Worm (Caenorhabditis elegans): ENCODE measurements around the gene nhr-10.

nhr-10 gene

DNA sequence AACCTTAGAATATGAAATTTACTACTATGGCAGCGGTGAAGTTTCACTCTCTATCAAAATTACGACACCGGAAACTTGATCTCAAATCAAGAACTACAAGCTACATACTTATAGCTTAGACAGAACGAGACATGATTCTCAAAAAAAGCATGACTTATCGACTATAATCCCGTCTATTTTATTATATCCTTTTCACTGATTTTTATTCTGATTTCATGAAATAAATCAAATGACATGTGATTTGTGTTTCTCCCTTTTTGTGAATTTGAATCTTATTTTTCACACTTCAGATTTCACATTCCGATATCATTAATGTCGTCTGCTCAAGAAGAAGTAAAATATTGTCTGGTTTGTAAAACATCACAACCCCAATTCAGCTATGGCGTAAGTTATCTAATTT lies 15.2 kb downstream of the nhr-10 start, which contains the start of gene ZK418.11:
ZK418.11 (plus strand) TSS at position 289 of the 400 bp plus-strand sequence.
- no peak for TF ChIP-seq B0035.1 (tag; optimal IDR thresholded peaks at IDR 0.05)
- no peak for TF ChIP-seq nhr-27 (tag; optimal IDR thresholded peaks at IDR 0.05)
- TF ChIP-seq K11D2.4 (GFP tag; IDR thresholded peaks at IDR 0.05): no peak
- no peak for TF ChIP-seq dox-1 (GFP tag; IDR thresholded peaks at IDR 0.05)
- no peak for TF ChIP-seq ztf-3 (GFP tag; optimal IDR thresholded peaks at IDR 0.05)
- no peak for TF ChIP-seq Y67H2A.10 (GFP tag; conservative IDR thresholded peaks at IDR 0.05)
- TF ChIP-seq hsf-1 (GFP tag; IDR thresholded peaks at IDR 0.05): no peak
- TF ChIP-seq akir-1 (GFP tag; optimal IDR thresholded peaks at IDR 0.05): no peak
- TF ChIP-seq atf-7 (tag; optimal IDR thresholded peaks at IDR 0.05): no peak
- TF ChIP-seq efl-1 (GFP tag; optimal IDR thresholded peaks at IDR 0.05): no peak

DNA sequence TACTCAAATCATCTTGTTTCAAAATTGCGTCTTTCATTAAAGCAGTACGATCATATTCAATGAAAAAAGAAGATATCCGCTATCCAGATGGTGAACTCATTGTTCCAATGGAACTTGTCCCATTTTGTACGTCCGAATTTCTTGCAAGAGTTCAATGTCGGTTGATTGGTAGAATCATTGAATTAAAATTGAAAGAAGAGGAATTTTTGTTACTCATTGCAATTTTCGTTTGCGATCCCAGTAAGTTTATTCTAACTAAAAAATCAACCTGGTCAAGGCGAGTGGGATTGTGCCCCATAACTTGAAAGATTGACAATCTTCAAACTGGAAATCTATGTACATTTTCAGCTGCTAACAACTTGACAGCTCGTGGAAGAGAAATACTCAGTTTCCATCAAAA lies 18.8 kb downstream of the nhr-10 start:
- TF ChIP-seq repo-1 (tag; optimal IDR thresholded peaks at IDR 0.05) (no peak), lin-54 (GFP tag; optimal IDR thresholded peaks at IDR 0.05) (no peak), ztf-26 (tag; optimal IDR thresholded peaks at IDR 0.05) (no peak), hlh-26 (GFP tag; conservative IDR thresholded peaks at IDR 0.05) (no peak), nfya-2 (GFP tag; IDR thresholded peaks at IDR 0.05) (no peak), madf-3 (GFP tag; IDR thresholded peaks at IDR 0.05) (no peak), lin-35 (GFP tag; optimal IDR thresholded peaks at IDR 0.05) (no peak), him-1 (tag; optimal IDR thresholded peaks at IDR 0.05) (no peak), atf-7 (tag; optimal IDR thresholded peaks at IDR 0.05) (no peak), unc-62 (GFP tag; optimal IDR thresholded peaks at IDR 0.05) (no peak), snpc-4 (GFP tag; optimal IDR thresholded peaks at IDR 0.05) (no peak), snpc-4 (tag; optimal IDR thresholded peaks at IDR 0.05) (no peak), Y79H2A.3 (GFP tag; conservative IDR thresholded peaks at IDR 0.05) (no peak), ekl-4 (GFP tag; IDR thresholded peaks at IDR 0.05) (no peak), D2030.7 (GFP tag; IDR thresholded peaks at IDR 0.05) (no peak), unc-130 (GFP tag; optimal IDR thresholded peaks at IDR 0.05) (no peak), K11D2.4 (GFP tag; IDR thresholded peaks at IDR 0.05) (no peak)

DNA sequence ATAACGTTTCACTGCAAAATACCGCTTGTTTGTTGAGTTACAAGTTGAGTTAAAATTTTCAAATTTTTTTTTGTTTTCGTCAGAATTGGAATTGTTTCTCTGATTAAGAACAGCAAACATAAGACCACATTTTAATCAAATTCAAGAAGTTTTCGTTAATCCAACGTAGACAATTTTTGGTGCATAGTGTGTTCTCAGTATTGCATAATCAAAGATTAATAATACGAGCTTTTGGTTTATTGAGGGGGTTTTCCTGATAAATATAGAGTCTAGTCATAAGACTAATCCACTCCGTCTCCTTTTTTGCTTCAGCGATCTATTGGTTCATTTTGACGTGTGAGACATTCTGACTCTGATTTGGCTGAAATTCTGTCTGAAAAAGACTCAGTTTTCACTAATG lies 20.1 kb downstream of the nhr-10 start, which contains the start of gene nhr-9:
nhr-9 (plus strand) TSS at position 307 of the 400 bp plus-strand sequence.
- TF ChIP-seq lin-35 (GFP tag; optimal IDR thresholded peaks at IDR 0.05) (no peak), C17E4.6 (GFP tag; IDR thresholded peaks at IDR 0.05) (no peak), ztf-18 (tag; optimal IDR thresholded peaks at IDR 0.05) (no peak), gei-17 (GFP tag; optimal IDR thresholded peaks at IDR 0.05) (no peak), madf-10 (tag; optimal IDR thresholded peaks at IDR 0.05) (no peak), F52B5.7 (tag; optimal IDR thresholded peaks at IDR 0.05) (no peak), chd-7 (tag; optimal IDR thresholded peaks at IDR 0.05) (no peak), ztf-6 (GFP tag; IDR thresholded peaks at IDR 0.05) (no peak), ceh-40 (GFP tag; IDR thresholded peaks at IDR 0.05) (no peak), F57A8.1 (GFP tag; optimal IDR thresholded peaks at IDR 0.05) (no peak), let-526 (GFP tag; IDR thresholded peaks at IDR 0.05) (no peak), tbx-9 (tag; optimal IDR thresholded peaks at IDR 0.05; ENCODE audit: borderline replicate concordance) (no peak), Y95B8A.8 (GFP tag; IDR thresholded peaks at IDR 0.05) (no peak), hrde-1 (tag; optimal IDR thresholded peaks at IDR 0.05; ENCODE audit: borderline replicate concordance) (no peak), Y53G8AR.9 (GFP tag; conservative IDR thresholded peaks at IDR 0.05) (no peak), somi-1 (GFP tag; optimal IDR thresholded peaks at IDR 0.05) (no peak), lsl-1 (GFP tag; optimal IDR thresholded peaks at IDR 0.05) (no peak), snpc-4 (GFP tag; optimal IDR thresholded peaks at IDR 0.05) (no peak), snpc-4 (tag; optimal IDR thresholded peaks at IDR 0.05) (no peak), egrh-3 (GFP tag; IDR thresholded peaks at IDR 0.05) (no peak)

Data from whole organism, young adult.